Worm (Caenorhabditis elegans): ENCODE measurements around the gene Y50D4A.4.

Gene Y50D4A.4

DNA sequence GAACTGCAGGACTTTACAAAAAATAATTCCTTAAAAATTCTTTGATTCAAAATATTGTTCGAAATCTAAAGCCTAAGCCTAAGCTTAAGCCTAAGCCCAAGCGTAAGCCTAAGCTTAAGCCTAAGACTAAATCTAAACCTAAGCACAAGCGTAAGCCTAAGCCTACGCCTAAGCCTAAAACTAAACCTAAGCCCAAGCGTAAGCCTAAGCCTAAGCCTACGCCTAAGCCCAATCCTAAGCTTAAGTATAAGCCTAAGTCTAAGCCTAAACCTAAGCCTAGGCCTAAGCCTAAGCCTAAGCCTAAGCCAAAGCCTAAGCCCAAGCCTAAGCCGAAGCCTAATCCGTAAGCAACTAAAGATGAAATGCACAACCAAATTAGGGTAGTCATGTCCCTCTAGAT is 34.6 kb upstream of the Y50D4A.4 start:
- TF ChIP-seq mel-28 (tag; optimal IDR thresholded peaks at IDR 0.05; ENCODE audit: borderline replicate concordance) (no peak), rcor-1 (GFP tag; IDR thresholded peaks at IDR 0.05) (peak; percentile 22; the same call in 1 of the 2 replicates)

DNA sequence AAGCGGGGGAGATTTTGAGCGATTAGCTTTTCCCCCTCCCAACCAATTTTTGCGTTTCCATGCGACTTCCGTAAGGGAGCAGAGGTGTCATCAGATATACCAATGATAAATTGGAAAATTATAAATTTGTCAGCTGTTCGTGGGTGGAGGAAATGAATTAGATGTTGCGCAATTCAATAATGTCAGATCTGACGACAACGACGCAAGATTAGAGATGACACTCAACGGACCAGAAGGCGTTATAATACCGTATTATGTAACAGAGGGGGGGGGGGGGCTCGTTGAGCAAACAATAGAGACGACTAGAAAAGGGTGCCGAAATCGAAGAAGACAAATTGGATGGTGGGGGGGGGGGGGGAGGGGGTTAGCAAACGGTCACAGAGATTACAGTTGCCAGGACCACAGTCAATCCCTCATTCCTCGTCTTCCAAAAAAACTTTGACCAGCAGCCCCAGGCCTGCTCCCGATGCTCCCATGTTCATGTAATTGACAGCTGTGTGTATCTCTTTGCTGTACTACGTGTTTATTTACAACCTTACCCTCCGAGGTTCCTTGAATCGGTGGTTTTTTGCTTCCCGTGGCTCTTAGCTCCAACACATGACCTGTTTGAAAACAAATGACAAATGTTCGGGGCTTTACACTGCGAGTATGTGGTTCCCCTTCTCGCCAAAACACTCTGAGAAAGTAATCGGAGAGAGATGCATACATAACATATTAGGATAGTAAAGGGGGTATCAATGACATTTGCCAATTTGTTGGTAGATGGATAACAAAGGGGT is 33.1 kb upstream of the Y50D4A.4 start:
- TF ChIP-seq ekl-4 (GFP tag; IDR thresholded peaks at IDR 0.05), result no peak
- no peak for TF ChIP-seq bed-1 (GFP tag; IDR thresholded peaks at IDR 0.05)
- TF ChIP-seq somi-1 (GFP tag; optimal IDR thresholded peaks at IDR 0.05), result no peak
- TF ChIP-seq F22D6.2 (tag; optimal IDR thresholded peaks at IDR 0.05), result no peak
- peak; percentile 57; the same call in 1 of the 2 replicates for TF ChIP-seq zfh-2 (GFP tag; conservative IDR thresholded peaks at IDR 0.05)
- TF ChIP-seq nfya-1 (tag; optimal IDR thresholded peaks at IDR 0.05; ENCODE audit: borderline replicate concordance, insufficient read depth), result no peak
- no peak for TF ChIP-seq K11D2.4 (GFP tag; IDR thresholded peaks at IDR 0.05)
- no peak for TF ChIP-seq atf-7 (tag; optimal IDR thresholded peaks at IDR 0.05)

DNA sequence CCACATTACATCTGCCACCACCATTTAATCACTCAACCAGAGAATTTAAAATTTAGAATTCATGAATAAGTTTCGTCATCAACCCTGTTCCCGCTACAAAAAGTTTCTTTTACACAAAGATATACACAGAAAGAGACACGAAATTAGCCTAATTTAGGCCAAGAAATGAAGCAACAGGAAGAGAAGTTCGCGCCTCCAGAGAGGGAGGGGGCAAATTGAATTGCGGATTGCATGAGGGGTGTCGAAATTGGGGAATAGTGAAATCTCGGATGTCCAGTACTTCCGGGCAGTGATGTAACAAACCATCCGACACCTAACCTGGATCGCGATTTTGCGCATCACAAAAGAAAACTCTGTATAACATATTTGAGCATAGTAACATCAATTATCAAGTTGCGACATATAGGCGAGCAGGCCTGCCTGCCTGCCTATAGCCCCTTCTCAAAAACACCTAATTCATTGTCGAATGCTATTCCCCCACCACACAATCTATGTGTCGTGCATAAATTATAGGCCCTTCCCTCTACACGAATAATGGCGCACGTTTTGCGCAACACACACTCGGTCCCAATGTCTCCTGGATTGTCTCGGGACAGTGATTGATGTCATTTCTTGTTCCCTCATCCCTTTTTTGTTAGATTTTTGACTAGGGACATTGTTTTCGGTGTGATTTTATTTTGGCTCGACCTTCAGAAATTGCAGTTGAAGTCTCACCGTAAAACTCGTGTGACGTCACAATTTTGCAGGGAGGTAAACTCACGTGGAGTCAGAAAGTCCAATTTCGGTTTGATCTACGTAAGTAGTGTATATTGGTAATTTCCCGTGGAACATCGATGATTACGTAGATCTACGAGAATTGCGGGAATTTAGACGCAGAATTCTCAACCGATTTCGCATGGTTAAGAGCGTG is 32.1 kb upstream of the Y50D4A.4 start:
- TF ChIP-seq nhr-120 (GFP tag; IDR thresholded peaks at IDR 0.05) (no peak), attf-6 (GFP tag; IDR thresholded peaks at IDR 0.05) (no peak), hmg-1.2 (GFP tag; IDR thresholded peaks at IDR 0.05) (no peak), snpc-3.4 (tag; optimal IDR thresholded peaks at IDR 0.05) (no peak), snpc-4 (GFP tag; optimal IDR thresholded peaks at IDR 0.05) (no peak), snpc-4 (tag; optimal IDR thresholded peaks at IDR 0.05) (no peak), tlf-1 (GFP tag; optimal IDR thresholded peaks at IDR 0.05) (no peak), C17E4.6 (GFP tag; IDR thresholded peaks at IDR 0.05) (no peak), Y53F4B.3 (GFP tag; IDR thresholded peaks at IDR 0.05) (no peak), pbrm-1 (GFP tag; IDR thresholded peaks at IDR 0.05) (no peak), hrde-1 (tag; optimal IDR thresholded peaks at IDR 0.05; ENCODE audit: borderline replicate concordance) (no peak), ccch-3 (GFP tag; optimal IDR thresholded peaks at IDR 0.05) (no peak), sdz-38 (tag; optimal IDR thresholded peaks at IDR 0.05) (no peak), nhr-179 (tag; optimal IDR thresholded peaks at IDR 0.05) (no peak), efl-1 (GFP tag; optimal IDR thresholded peaks at IDR 0.05) (no peak), ceh-100 (GFP tag; IDR thresholded peaks at IDR 0.05) (no peak)

DNA sequence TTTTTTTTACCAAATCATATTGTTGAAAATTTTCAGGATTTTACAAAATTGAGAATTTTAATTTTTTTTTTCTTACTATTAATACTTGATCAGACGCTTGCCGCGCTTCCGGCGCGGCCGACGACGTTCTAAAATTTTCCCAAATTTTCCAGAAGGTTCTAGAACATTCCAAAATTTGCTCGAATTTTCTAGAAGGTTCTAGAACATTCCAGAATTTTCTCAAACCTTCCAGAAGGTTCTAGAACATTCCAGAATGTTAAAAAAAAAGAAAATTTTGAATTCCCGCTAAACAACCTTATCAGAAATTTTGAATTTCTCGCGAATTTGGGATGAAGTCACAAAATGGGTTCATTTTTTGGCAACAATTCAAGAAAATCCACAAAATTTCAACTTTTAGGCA is 30.3 kb upstream of the Y50D4A.4 start:
- TF ChIP-seq hsf-1 (GFP tag; IDR thresholded peaks at IDR 0.05) (peak; percentile 94), rpc-1 (optimal IDR thresholded peaks at IDR 0.05) (peak; percentile 0), rpc-1 (tag; optimal IDR thresholded peaks at IDR 0.05) (no peak), F52B5.7 (tag; optimal IDR thresholded peaks at IDR 0.05) (no peak), mxl-1 (tag; optimal IDR thresholded peaks at IDR 0.05) (no peak)

DNA sequence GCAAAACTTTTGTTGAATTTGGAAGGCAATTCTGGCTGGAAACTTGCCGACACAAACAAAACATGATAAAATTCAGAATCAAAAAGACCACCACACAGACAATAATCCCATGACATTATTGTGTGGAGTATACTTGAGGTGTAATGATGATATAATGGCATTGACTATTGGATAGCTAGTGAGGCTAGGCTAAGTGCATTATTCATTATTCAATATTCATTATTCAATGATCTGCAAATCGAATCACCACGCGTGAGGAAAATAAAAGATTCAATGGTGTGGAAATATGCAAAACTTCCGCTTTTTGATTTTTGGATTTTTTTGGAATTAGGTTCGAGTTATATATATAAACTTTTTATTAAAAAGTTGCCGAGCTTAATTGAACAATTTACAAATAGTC is 27.6 kb upstream of the Y50D4A.4 start:
- no peak for TF ChIP-seq nhr-120 (GFP tag; IDR thresholded peaks at IDR 0.05)
- no peak for TF ChIP-seq ztf-28 (GFP tag; IDR thresholded peaks at IDR 0.05)
- no peak for TF ChIP-seq F39B2.1 (GFP tag; IDR thresholded peaks at IDR 0.05)
- TF ChIP-seq Y53F4B.3 (GFP tag; IDR thresholded peaks at IDR 0.05), result no peak
- TF ChIP-seq K12H6.12 (tag; optimal IDR thresholded peaks at IDR 0.05), result no peak
- no peak for TF ChIP-seq hsf-1 (GFP tag; IDR thresholded peaks at IDR 0.05)

All from whole organism, young adult.